Worm (Caenorhabditis elegans) whole organism, late embryonic: ENCODE data around the gene R02D5.7.
A peak's percentile ranks its signal among the peaks of the same experiment; 100 is the strongest.

Experiments used
- F13H6.1 ChIP-seq: sonication (generic microtip); optimal IDR thresholded peaks from 2 replicates; lab custom pipeline; 2016; ENCODE audit warnings: missing genetic modification characterization, missing compliant biosample characterization
- ceh-22 ChIP-seq: sonication (generic microtip); optimal IDR thresholded peaks from 2 replicates; lab custom pipeline; 2017; ENCODE audit warnings: missing biosample characterization, missing genetic modification characterization
- ceh-24 ChIP-seq: sonication (generic microtip); optimal IDR thresholded peaks from 2 replicates; lab custom pipeline; 2016; ENCODE audit warnings: mild to moderate bottlenecking, missing genetic modification characterization, missing compliant biosample characterization
- che-1 ChIP-seq: sonication (generic microtip); optimal IDR thresholded peaks from 2 replicates; lab custom pipeline; 2016; ENCODE audit warnings: mild to moderate bottlenecking, missing genetic modification characterization, missing compliant biosample characterization
- dve-1 ChIP-seq: sonication (generic microtip); optimal IDR thresholded peaks from 2 replicates; lab custom pipeline; 2017; ENCODE audit warnings: antibody characterized with exemption, mild to moderate bottlenecking, missing genetic modification characterization, missing compliant biosample characterization
- fkh-10 ChIP-seq: fragments of 150-350 bp; optimal IDR thresholded peaks from 2 replicates; lab custom pipeline; 2014; ENCODE audit warnings: missing biosample characterization, missing genetic modification reagents, missing genetic modification characterization
- nfya-1 ChIP-seq: sonication (generic microtip); optimal IDR thresholded peaks from 2 replicates; lab custom pipeline; 2017; ENCODE audit warnings: missing genetic modification characterization, mild to moderate bottlenecking, missing compliant biosample characterization, antibody characterized with exemption, moderate library complexity
- pag-3 ChIP-seq: sonication (generic microtip); optimal IDR thresholded peaks from 2 replicates; lab custom pipeline; 2016; ENCODE audit warnings: missing compliant biosample characterization, missing genetic modification characterization, borderline replicate concordance
- ttx-3 ChIP-seq: sonication (generic microtip); optimal IDR thresholded peaks from 2 replicates; lab custom pipeline; 2016; ENCODE audit warnings: missing genetic modification reagents, missing genetic modification characterization, missing compliant biosample characterization
- unc-42 ChIP-seq: sonication (generic microtip); optimal IDR thresholded peaks from 2 replicates; lab custom pipeline; 2016; ENCODE audit warnings: missing genotype, missing genetic modification characterization, missing compliant biosample characterization

ce11 chrV:14456626-14457025 is 24.7 kb downstream of the R02D5.7 start, which contains the start of gene bmk-1:
- TF ChIP-seq F13H6.1 (tag; lab: Kevin White, UChicago), result no peak
- TF ChIP-seq fkh-10, result no peak
- TF ChIP-seq ttx-3 (tag; lab: Kevin White, UChicago), result no peak
- TF ChIP-seq nfya-1, result no peak
- TF ChIP-seq pag-3 (tag; lab: Kevin White, UChicago), result no peak
- TF ChIP-seq che-1, result no peak
- no peak for TF ChIP-seq ceh-24 (tag; lab: Kevin White, UChicago)
- TF ChIP-seq unc-42, result peak; percentile 48
- no peak for TF ChIP-seq ceh-22
- no peak for TF ChIP-seq dve-1 (tag; lab: Kevin White, UChicago)
